Fruit fly (Drosophila melanogaster): ENCODE results near the gene CG11537.
A peak's percentile ranks its signal among the peaks of the same experiment; 100 is the strongest.

Gene CG11537

dm6 chr3L:3096726-3097597 is 46.3 kb downstream of the CG11537 start (continued):
- peak; percentile 54; the same call in 2 of the 3 replicates for TF ChIP-seq CG14860 (GFP tag; IDR thresholded peaks at IDR 0.05; ENCODE audit: partially characterized antibody)
- TF ChIP-seq grn (GFP tag; optimal IDR thresholded peaks at IDR 0.05): no peak
- no peak for TF ChIP-seq bsh (GFP tag; optimal IDR thresholded peaks at IDR 0.05)
- TF ChIP-seq CG3065 (GFP tag; optimal IDR thresholded peaks at IDR 0.05): peak; percentile 19
- TF ChIP-seq CG6654 (GFP tag; optimal IDR thresholded peaks at IDR 0.05): no peak
- no peak for TF ChIP-seq al (GFP tag; IDR thresholded peaks at IDR 0.05)
- peak; percentile 30 for TF ChIP-seq sqz (GFP tag; optimal IDR thresholded peaks at IDR 0.05)
- TF ChIP-seq CG10462 (GFP tag; optimal IDR thresholded peaks at IDR 0.05): no peak
- no peak for TF ChIP-seq Ada2b (GFP tag; IDR thresholded peaks at IDR 0.05)
- peak; percentile 62; the same call in 2 of the 3 replicates for TF ChIP-seq zen2 (GFP tag; IDR thresholded peaks at IDR 0.05; ENCODE audit: partially characterized antibody)
- TF ChIP-seq luna (GFP tag; optimal IDR thresholded peaks at IDR 0.05): no peak
- TF ChIP-seq CG9817 (tag; optimal IDR thresholded peaks at IDR 0.05): no peak
- TF ChIP-seq exex (tag; optimal IDR thresholded peaks at IDR 0.05): peak; percentile 71
- no peak for TF ChIP-seq jumu (GFP tag; optimal IDR thresholded peaks at IDR 0.05)
- TF ChIP-seq tio (GFP tag; optimal IDR thresholded peaks at IDR 0.05): no peak
- TF ChIP-seq CG7928 (GFP tag; optimal IDR thresholded peaks at IDR 0.05): no peak
- no peak for TF ChIP-seq CG3163 (GFP tag; optimal IDR thresholded peaks at IDR 0.05)
- TF ChIP-seq CG13424 (tag; optimal IDR thresholded peaks at IDR 0.05): no peak
- TF ChIP-seq Opbp (GFP tag; IDR thresholded peaks at IDR 0.05; ENCODE audit: partially characterized antibody): peak; percentile 46; the same call in 2 of the 3 replicates

- TF ChIP-seq da (GFP tag; optimal IDR thresholded peaks at IDR 0.05) (no peak), NFAT (GFP tag; IDR thresholded peaks at IDR 0.05) (peak; percentile 40; the same call in 1 of the 2 replicates), Tbp (GFP tag; optimal IDR thresholded peaks at IDR 0.05) (no peak), Bteb2 (GFP tag; optimal IDR thresholded peaks at IDR 0.05) (no peak), wek (GFP tag; optimal IDR thresholded peaks at IDR 0.05) (no peak), lola (GFP tag; optimal IDR thresholded peaks at IDR 0.05) (no peak), Dip2 (GFP tag; IDR thresholded peaks at IDR 0.05) (no peak), ftz-f1 (GFP tag; optimal IDR thresholded peaks at IDR 0.05) (no peak), CG7372 (GFP tag; IDR thresholded peaks at IDR 0.05) (no peak), CG17829 (tag; optimal IDR thresholded peaks at IDR 0.05) (no peak), knrl (GFP tag; IDR thresholded peaks at IDR 0.05; ENCODE audit: partially characterized antibody) (peak; percentile 74), dm (GFP tag; optimal IDR thresholded peaks at IDR 0.05) (no peak), caup (GFP tag; optimal IDR thresholded peaks at IDR 0.05; ENCODE audit: severe bottlenecking) (no peak), Rx (GFP tag; IDR thresholded peaks at IDR 0.05) (no peak), CG31365 (tag; optimal IDR thresholded peaks at IDR 0.05) (no peak), dysf (GFP tag; IDR thresholded peaks at IDR 0.05) (peak; percentile 35; the same call in 1 of the 3 replicates), CG15479 (GFP tag; optimal IDR thresholded peaks at IDR 0.05) (no peak), CG6272 (GFP tag; IDR thresholded peaks at IDR 0.05) (no peak), CG16813 (GFP tag; IDR thresholded peaks at IDR 0.05; ENCODE audit: partially characterized antibody) (peak; percentile 89), gsb-n (tag; optimal IDR thresholded peaks at IDR 0.05) (no peak), E2f1 (GFP tag; IDR thresholded peaks at IDR 0.05) (no peak), esg (GFP tag; conservative IDR thresholded peaks at IDR 0.05) (no peak), CG17912 (GFP tag; optimal IDR thresholded peaks at IDR 0.05) (no peak), ken (GFP tag; IDR thresholded peaks at IDR 0.05) (0 out of 3 replicates have a peak, but pooled peaks have one; percentile 37), bowl (GFP tag; IDR thresholded peaks at IDR 0.05) (no peak), crp (GFP tag; optimal IDR thresholded peaks at IDR 0.05) (no peak), CG12391 (tag; optimal IDR thresholded peaks at IDR 0.05) (peak; percentile 53), CG9932 (GFP tag; IDR thresholded peaks at IDR 0.05) (peak; percentile 51)
Observed at dm6 chr3L:3096073-3096725, 47.1 kb downstream of the CG11537 start.

All from whole organism, embryonic.